Worm (Caenorhabditis elegans) whole organism, early embryonic: ENCODE results near the gene gon-1.

Source experiments
- B0310.2 ChIP-seq: sonication (generic microtip); optimal IDR thresholded peaks from 2 replicates; lab custom pipeline; 2016; ENCODE audit warnings: mild to moderate bottlenecking, missing genetic modification characterization, missing compliant biosample characterization
- F13C5.2 ChIP-seq: sonication (generic microtip); optimal IDR thresholded peaks from 2 replicates; lab custom pipeline; 2017; ENCODE audit warnings: mild to moderate bottlenecking, missing genetic modification characterization, inconsistent platforms, missing compliant biosample characterization
- aly-1 ChIP-seq: sonication (generic microtip); optimal IDR thresholded peaks from 2 replicates; lab custom pipeline; 2016; ENCODE audit warnings: missing genetic modification characterization, missing compliant biosample characterization
- ama-1 ChIP-seq: fragments of 150-350 bp; optimal IDR thresholded peaks from 2 replicates; lab custom pipeline; 2014
- ceh-13 ChIP-seq: fragments of 200-800 bp; sonication (Bioruptor generic); optimal IDR thresholded peaks from 2 replicates; lab custom pipeline; 2018; ENCODE audit warnings: mild to moderate bottlenecking, missing genetic modification characterization, missing compliant biosample characterization
- ceh-36 ChIP-seq: sonication (generic microtip); optimal IDR thresholded peaks from 2 replicates; lab custom pipeline; 2016; ENCODE audit warnings: missing genetic modification characterization, inconsistent platforms, missing compliant biosample characterization
- ets-7 ChIP-seq: sonication (generic microtip); optimal IDR thresholded peaks from 2 replicates; lab custom pipeline; 2016; ENCODE audit warnings: missing genotype, missing genetic modification characterization, missing compliant biosample characterization
- flt-1 ChIP-seq: fragments of 200-800 bp; sonication (Bioruptor generic); IDR thresholded peaks from 2 replicates; pipeline ENCODE4 v1.3.6; 2022; ENCODE audit warnings: missing genetic modification characterization, missing compliant biosample characterization
- hmbx-1 ChIP-seq: sonication (generic microtip); optimal IDR thresholded peaks from 2 replicates; lab custom pipeline; 2016; ENCODE audit warnings: mild to moderate bottlenecking, missing genetic modification characterization, missing compliant biosample characterization
- hmg-4 ChIP-seq: fragments of 200-800 bp; sonication (Bioruptor generic); optimal IDR thresholded peaks from 2 replicates; lab custom pipeline; 2018; ENCODE audit warnings: mild to moderate bottlenecking, missing genetic modification characterization, missing compliant biosample characterization
- hnd-1 ChIP-seq: sonication (generic microtip); optimal IDR thresholded peaks from 2 replicates; lab custom pipeline; 2016; ENCODE audit warnings: missing genetic modification characterization, missing compliant biosample characterization
- pes-1 ChIP-seq: fragments of 200-800 bp; sonication (Bioruptor generic); IDR thresholded peaks from 2 replicates; pipeline ENCODE4 v1.3.6; 2022; ENCODE audit warnings: missing genetic modification reagents, missing genetic modification characterization, missing compliant biosample characterization
- scrt-1 ChIP-seq: fragments of 200-800 bp; sonication (Bioruptor generic); IDR thresholded peaks from 2 replicates; pipeline ENCODE4 v1.3.6; 2022; ENCODE audit warnings: missing genetic modification characterization, missing compliant biosample characterization
- sea-1 ChIP-seq: fragments of 200-800 bp; sonication (Bioruptor generic); conservative IDR thresholded peaks from 2 replicates; pipeline ENCODE4 v1.3.6; 2022; ENCODE audit warnings: missing genetic modification characterization, missing compliant biosample characterization
- tbx-11 ChIP-seq: fragments of 200-800 bp; sonication (Bioruptor generic); IDR thresholded peaks from 2 replicates; pipeline ENCODE4 v1.3.6; 2022; ENCODE audit warnings: missing genetic modification characterization, missing compliant biosample characterization
- tbx-37 ChIP-seq: fragments of 200-800 bp; sonication (Bioruptor generic); conservative IDR thresholded peaks from 2 replicates; pipeline ENCODE4 v1.3.6; 2022; ENCODE audit warnings: missing genetic modification reagents, missing genetic modification characterization, missing compliant biosample characterization
- tra-4 ChIP-seq: sonication (generic microtip); optimal IDR thresholded peaks from 2 replicates; lab custom pipeline; 2017; ENCODE audit warnings: missing genetic modification characterization, missing compliant biosample characterization

gon-1 gene

ce11 chrIV:9982226-9982794 lies 29.1 kb upstream of the gon-1 start, which contains the start of gene rrp-1:
rrp-1 (minus strand) TSS chrIV:9982276.
- TF ChIP-seq B0310.2 (tag; lab: Kevin White, UChicago) (no peak), F13C5.2 (tag; lab: Kevin White, UChicago) (no peak), tbx-37 (GFP tag; lab: Robert Waterston, UW) (no peak), ceh-13 (no peak), ceh-36 (tag; lab: Kevin White, UChicago) (no peak), flt-1 (GFP tag; lab: Robert Waterston, UW) (no peak), ets-7 (tag; lab: Kevin White, UChicago) (no peak), hnd-1 (tag; lab: Kevin White, UChicago) (no peak), pes-1 (GFP tag; lab: Robert Waterston, UW) (no peak), hmg-4 (no peak), hmbx-1 (tag; lab: Kevin White, UChicago) (no peak), tra-4 (tag; lab: Kevin White, UChicago) (no peak), ama-1 (lab: Kevin White, UChicago) (no peak), sea-1 (GFP tag; lab: Robert Waterston, UW) (no peak), tbx-11 (GFP tag; lab: Robert Waterston, UW) (no peak), scrt-1 (no peak), aly-1 (tag; lab: Kevin White, UChicago) (no peak)

- TF ChIP-seq sea-1 (GFP tag; lab: Robert Waterston, UW): no peak
Observed at ce11 chrIV:9977602-9978172, 24.5 kb upstream of the gon-1 start, which contains the start of gene dhp-2. dhp-2 (plus strand) TSS chrIV:9978122.

- TF ChIP-seq tbx-37 (GFP tag; lab: Robert Waterston, UW) (no peak), hmg-4 (no peak), ceh-36 (tag; lab: Kevin White, UChicago) (no peak), ceh-13 (no peak), sea-1 (GFP tag; lab: Robert Waterston, UW) (no peak), aly-1 (tag; lab: Kevin White, UChicago) (no peak), flt-1 (GFP tag; lab: Robert Waterston, UW) (no peak)
Observed at ce11 chrIV:9976284-9976683, 23.1 kb upstream of the gon-1 start, which contains the start of gene C47E12.14. C47E12.14 (minus strand) TSS chrIV:9976384.

- no peak for TF ChIP-seq sea-1 (GFP tag; lab: Robert Waterston, UW)
- no peak for TF ChIP-seq ceh-36 (tag; lab: Kevin White, UChicago)
Observed at ce11 chrIV:9974392-9974791, 21.2 kb upstream of the gon-1 start, which contains the start of gene C47E12.9. C47E12.9 (plus strand) TSS chrIV:9974692.

ce11 chrIV:9972629-9973028 lies 19.4 kb upstream of the gon-1 start, which contains the start of the genes C47E12.12 and C47E12.10:
C47E12.12 (minus strand) TSS chrIV:9972729.
C47E12.10 (plus strand) TSS chrIV:9972800.
- TF ChIP-seq F13C5.2 (tag; lab: Kevin White, UChicago): no peak
- TF ChIP-seq hmbx-1 (tag; lab: Kevin White, UChicago): no peak
- TF ChIP-seq tra-4 (tag; lab: Kevin White, UChicago): no peak
- TF ChIP-seq ama-1 (lab: Kevin White, UChicago): no peak
- TF ChIP-seq scrt-1: no peak
- TF ChIP-seq ceh-36 (tag; lab: Kevin White, UChicago): no peak
- no peak for TF ChIP-seq B0310.2 (tag; lab: Kevin White, UChicago)
- no peak for TF ChIP-seq ets-7 (tag; lab: Kevin White, UChicago)
- no peak for TF ChIP-seq aly-1 (tag; lab: Kevin White, UChicago)
- no peak for TF ChIP-seq sea-1 (GFP tag; lab: Robert Waterston, UW)
- TF ChIP-seq hmg-4: no peak
- TF ChIP-seq hnd-1 (tag; lab: Kevin White, UChicago): no peak
- no peak for TF ChIP-seq flt-1 (GFP tag; lab: Robert Waterston, UW)
- no peak for TF ChIP-seq ceh-13

- TF ChIP-seq tbx-37 (GFP tag; lab: Robert Waterston, UW) (no peak), flt-1 (GFP tag; lab: Robert Waterston, UW) (no peak), aly-1 (tag; lab: Kevin White, UChicago) (no peak), tbx-11 (GFP tag; lab: Robert Waterston, UW) (no peak), F13C5.2 (tag; lab: Kevin White, UChicago) (no peak), ama-1 (lab: Kevin White, UChicago) (no peak), hmg-4 (no peak), ceh-13 (no peak), ceh-36 (tag; lab: Kevin White, UChicago) (no peak)
Observed at ce11 chrIV:9969081-9969480, 15.8 kb upstream of the gon-1 start, which contains the start of the genes kin-5 and C47E12.11. kin-5 (minus strand) TSS chrIV:9969181. C47E12.11 (plus strand) TSS chrIV:9969400.

- TF ChIP-seq flt-1 (GFP tag; lab: Robert Waterston, UW): no peak
- TF ChIP-seq tbx-11 (GFP tag; lab: Robert Waterston, UW): no peak
- TF ChIP-seq sea-1 (GFP tag; lab: Robert Waterston, UW): no peak
- no peak for TF ChIP-seq scrt-1
- no peak for TF ChIP-seq B0310.2 (tag; lab: Kevin White, UChicago)
- no peak for TF ChIP-seq pes-1 (GFP tag; lab: Robert Waterston, UW)
- TF ChIP-seq ceh-13: no peak
- no peak for TF ChIP-seq ceh-36 (tag; lab: Kevin White, UChicago)
- no peak for TF ChIP-seq tbx-37 (GFP tag; lab: Robert Waterston, UW)
- TF ChIP-seq F13C5.2 (tag; lab: Kevin White, UChicago): no peak
- no peak for TF ChIP-seq ama-1 (lab: Kevin White, UChicago)
- no peak for TF ChIP-seq hnd-1 (tag; lab: Kevin White, UChicago)
- no peak for TF ChIP-seq hmg-4
- TF ChIP-seq aly-1 (tag; lab: Kevin White, UChicago): no peak
- TF ChIP-seq hmbx-1 (tag; lab: Kevin White, UChicago): no peak
- no peak for TF ChIP-seq ets-7 (tag; lab: Kevin White, UChicago)
- no peak for TF ChIP-seq tra-4 (tag; lab: Kevin White, UChicago)
Observed at ce11 chrIV:9963945-9964344, 10.7 kb upstream of the gon-1 start, which contains the start of gene T13H10.2. T13H10.2 (plus strand) TSS chrIV:9964245.
